Fruit fly (Drosophila melanogaster) ovary, adult (tissue): ENCODE measurements around the gene rols.

ENCODE experiments used
- CG17801 ChIP-seq: fragments of 200-800 bp; optimal IDR thresholded peaks from 2 replicates; lab custom pipeline; 2019; ENCODE audit warnings: missing biosample characterization, mild to moderate bottlenecking, missing genetic modification characterization, moderate library complexity; ENCODE audit not compliant: partially characterized antibody

Gene rols

dm6 chr3L:12044279-12044678, 20.4 kb downstream of the rols start, which contains the start of gene CG43638:
Gene CG43638 (plus strand): TSS chr3L:12044579.
- no peak for TF ChIP-seq CG17801 (GFP tag; lab: Kevin White, UChicago)

dm6 chr3L:12042087-12042486, 22.6 kb downstream of the rols start, which contains the start of gene CG6793:
Gene CG6793 (plus strand): TSS chr3L:12042387.
- TF ChIP-seq CG17801 (GFP tag; lab: Kevin White, UChicago) = no peak

dm6 chr3L:12040313-12040924, 24.2 kb downstream of the rols start:
- TF ChIP-seq CG17801 (GFP tag; lab: Kevin White, UChicago) = no peak

dm6 chr3L:12039084-12039483, 25.6 kb downstream of the rols start:
- no peak for TF ChIP-seq CG17801 (GFP tag; lab: Kevin White, UChicago)

- TF ChIP-seq CG17801 (GFP tag; lab: Kevin White, UChicago) = no peak
Measured at dm6 chr3L:12037449-12038163, 27.1 kb downstream of the rols start.

- TF ChIP-seq CG17801 (GFP tag; lab: Kevin White, UChicago) = no peak
Measured at dm6 chr3L:12036658-12037057, 28.0 kb downstream of the rols start.

- TF ChIP-seq CG17801 (GFP tag; lab: Kevin White, UChicago) = no peak
Measured at dm6 chr3L:12032257-12032656, 32.4 kb downstream of the rols start, which contains the start of gene CG43993. Gene CG43993 (plus strand): TSS chr3L:12032557.

dm6 chr3L:12030521-12030920, 34.1 kb downstream of the rols start:
- peak; percentile 3 for TF ChIP-seq CG17801 (GFP tag; lab: Kevin White, UChicago)

dm6 chr3L:12028534-12029029, 36.1 kb downstream of the rols start:
- TF ChIP-seq CG17801 (GFP tag; lab: Kevin White, UChicago) = no peak

- no peak for TF ChIP-seq CG17801 (GFP tag; lab: Kevin White, UChicago)
Measured at dm6 chr3L:12027929-12028328, 36.7 kb downstream of the rols start.

dm6 chr3L:12024947-12025346, 39.7 kb downstream of the rols start:
- no peak for TF ChIP-seq CG17801 (GFP tag; lab: Kevin White, UChicago)

dm6 chr3L:12023137-12023792, 41.4 kb downstream of the rols start:
- TF ChIP-seq CG17801 (GFP tag; lab: Kevin White, UChicago) = no peak

dm6 chr3L:12021903-12022302, 42.8 kb downstream of the rols start:
- TF ChIP-seq CG17801 (GFP tag; lab: Kevin White, UChicago) = no peak

- TF ChIP-seq CG17801 (GFP tag; lab: Kevin White, UChicago) = no peak
Measured at dm6 chr3L:12016186-12016585, 48.5 kb downstream of the rols start.

- no peak for TF ChIP-seq CG17801 (GFP tag; lab: Kevin White, UChicago)
Measured at dm6 chr3L:12014272-12014671, 50.4 kb downstream of the rols start.
